Fruit fly (Drosophila melanogaster) whole organism: Measurements from ENCODE around the gene CG7985.

Experiments used
- CG8478 ChIP-seq: fragments of >200 bp; optimal IDR thresholded peaks from 2 replicates; lab custom pipeline; 2018; ENCODE audit warnings: inconsistent platforms
- Dll ChIP-seq: fragments of >200 bp; optimal IDR thresholded peaks from 2 replicates; lab custom pipeline; 2017
- EcR ChIP-seq, 2 experiments: fragments of >200 bp; optimal IDR thresholded peaks; 2 replicates each; lab custom pipeline; 2017; ENCODE audit warnings: missing biosample characterization in 2 of 2, missing genetic modification characterization in 2 of 2, missing genetic modification reagents in 2 of 2
- pan ChIP-seq: fragments of >200 bp; optimal IDR thresholded peaks from 2 replicates; lab custom pipeline; 2017
- psq ChIP-seq: fragments of >200 bp; optimal IDR thresholded peaks from 2 replicates; lab custom pipeline; 2017
- usp ChIP-seq: fragments of >200 bp; optimal IDR thresholded peaks from 2 replicates; lab custom pipeline; 2017; ENCODE audit warnings: missing biosample characterization, missing genetic modification characterization, mixed read lengths

DNA sequence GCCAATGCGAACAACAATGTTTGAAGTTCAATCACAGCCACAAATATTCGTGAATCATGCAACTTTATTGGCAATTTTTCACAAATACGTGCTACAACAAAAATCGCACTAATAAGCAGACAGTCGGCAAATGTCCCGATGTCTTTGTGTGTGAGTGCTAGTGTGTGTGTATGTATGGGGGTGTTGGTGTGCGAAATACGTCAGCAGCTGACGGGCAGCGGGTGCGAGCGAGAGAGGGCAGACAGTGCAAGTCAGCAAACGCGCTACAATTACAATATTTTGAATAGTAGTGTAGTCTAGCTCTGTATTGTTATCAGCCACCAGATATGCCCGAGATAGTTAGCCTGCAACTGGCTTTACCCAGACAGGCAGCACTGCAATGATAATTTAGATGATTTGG, 46.4 kb downstream of the CG7985 start:
- TF ChIP-seq usp (GFP tag; lab: Kevin White, UChicago) = no peak
- TF ChIP-seq psq (lab: Kevin White, UChicago) = no peak
- no peak for TF ChIP-seq pan (lab: Kevin White, UChicago)
- no peak for TF ChIP-seq CG8478
- TF ChIP-seq EcR (GFP tag; optimal IDR thresholded peaks at IDR 0.05; lab: Kevin White, UChicago) = no peak
- no peak for TF ChIP-seq Dll
